Worm (Caenorhabditis elegans) whole organism, L1 larva: Measurements from ENCODE around the gene ZK1290.11.

ENCODE experiments used
- dsc-1 ChIP-seq: sonication (generic microtip); optimal IDR thresholded peaks from 2 replicates; lab custom pipeline; 2016; ENCODE audit warnings: mild to moderate bottlenecking, missing genetic modification characterization, missing compliant biosample characterization
- egl-27 ChIP-seq, 2 experiments: fragments of 150-350 bp in 1 of 2; sonication (generic microtip); optimal IDR thresholded peaks; 3 replicates each; lab custom pipeline; 2017 to 2018; ENCODE audit warnings: missing biosample characterization in 2 of 2, missing genetic modification characterization in 2 of 2, missing genetic modification reagents in 2 of 2
- fkh-4 ChIP-seq: sonication (generic microtip); optimal IDR thresholded peaks from 2 replicates; lab custom pipeline; 2016; ENCODE audit warnings: missing compliant biosample characterization, missing genetic modification characterization, borderline replicate concordance
- lin-39 ChIP-seq: fragments of 150-350 bp; optimal IDR thresholded peaks from 2 replicates; lab custom pipeline; 2014; ENCODE audit warnings: missing biosample characterization, missing genetic modification reagents, missing genetic modification characterization
- lir-3 ChIP-seq: sonication (generic microtip); optimal IDR thresholded peaks from 2 replicates; lab custom pipeline; 2016; ENCODE audit warnings: mild to moderate bottlenecking, missing genetic modification characterization, moderate library complexity, missing compliant biosample characterization; ENCODE audit not compliant: poor library complexity
- nhr-11 ChIP-seq: fragments of 150-350 bp; optimal IDR thresholded peaks from 2 replicates; lab custom pipeline; 2014; ENCODE audit warnings: missing biosample characterization, missing genetic modification characterization
- nhr-12 ChIP-seq: sonication (generic microtip); optimal IDR thresholded peaks from 2 replicates; lab custom pipeline; 2017; ENCODE audit warnings: missing biosample characterization, missing genetic modification characterization
- rnt-1 ChIP-seq: sonication (generic microtip); optimal IDR thresholded peaks from 2 replicates; lab custom pipeline; 2016; ENCODE audit warnings: mild to moderate bottlenecking, missing genetic modification characterization, moderate library complexity, missing compliant biosample characterization
- skn-1 ChIP-seq: fragments of 150-350 bp; optimal IDR thresholded peaks from 2 replicates; lab custom pipeline; 2014; ENCODE audit warnings: missing biosample characterization, missing genetic modification characterization
- snpc-4 ChIP-seq: fragments of 150-350 bp; optimal IDR thresholded peaks from 2 replicates; lab custom pipeline; 2014; ENCODE audit warnings: missing biosample characterization, missing genetic modification characterization
- ztf-11 ChIP-seq, 2 experiments: sonication (generic microtip); optimal IDR thresholded peaks; 2 replicates each; lab custom pipeline; 2016 to 2017; ENCODE audit warnings: missing genetic modification characterization in 2 of 2, missing biosample characterization in 1 of 2, missing compliant biosample characterization in 1 of 2

- TF ChIP-seq snpc-4 (tag; lab: Kevin White, UChicago) (no peak), rnt-1 (tag; lab: Kevin White, UChicago) (no peak), nhr-11 (no peak), fkh-4 (tag; lab: Kevin White, UChicago) (no peak), nhr-12 (tag; lab: Kevin White, UChicago) (no peak), skn-1 (no peak), ztf-11 (tag; optimal IDR thresholded peaks at IDR 0.05; lab: Kevin White, UChicago) (no peak), dsc-1 (no peak), egl-27 (tag; optimal IDR thresholded peaks at IDR 0.05; lab: Kevin White, UChicago) (no peak), lin-39 (tag; lab: Kevin White, UChicago) (no peak), lir-3 (tag; lab: Kevin White, UChicago) (no peak)
Observed at ce11 chrII:7558864-7559263, 2.5 kb downstream of the ZK1290.11 start.
